Worm (Caenorhabditis elegans) whole organism, midembryonic: ENCODE measurements around the gene Y54G2A.37.
A peak's percentile ranks its signal among the peaks of the same experiment; 100 is the strongest.

Experiments used
- T22C8.4 ChIP-seq: fragments of 200-800 bp; sonication (Bioruptor generic); IDR thresholded peaks from 2 replicates; pipeline ENCODE4 v1.3.6; 2022; ENCODE audit warnings: missing genetic modification characterization, missing compliant biosample characterization
- cog-1 ChIP-seq: sonication (generic microtip); optimal IDR thresholded peaks from 2 replicates; lab custom pipeline; 2016; ENCODE audit warnings: missing genetic modification characterization, missing compliant biosample characterization
- flt-1 ChIP-seq: fragments of 200-800 bp; sonication (Bioruptor generic); IDR thresholded peaks from 2 replicates; pipeline ENCODE4 v1.3.6; 2022; ENCODE audit warnings: missing genetic modification characterization, missing compliant biosample characterization
- klf-2 ChIP-seq: fragments of 200-800 bp; sonication (Bioruptor generic); conservative IDR thresholded peaks from 2 replicates; pipeline ENCODE4 v1.3.6; 2022; ENCODE audit warnings: missing genetic modification reagents, missing genetic modification characterization, missing compliant biosample characterization
- med-1 ChIP-seq: sonication (generic microtip); optimal IDR thresholded peaks from 2 replicates; lab custom pipeline; 2017; ENCODE audit warnings: missing genetic modification characterization, mild to moderate bottlenecking, missing compliant biosample characterization, antibody characterized with exemption, missing genetic modification reagents; ENCODE audit not compliant: insufficient read depth
- ref-1 ChIP-seq: fragments of 200-800 bp; sonication (Bioruptor generic); conservative IDR thresholded peaks from 2 replicates; pipeline ENCODE4 v1.3.6; 2022; ENCODE audit warnings: missing genetic modification reagents, missing genetic modification characterization, missing compliant biosample characterization
- tab-1 ChIP-seq: fragments of 200-800 bp; sonication (Bioruptor generic); IDR thresholded peaks from 2 replicates; pipeline ENCODE4 v1.3.6; 2022; ENCODE audit warnings: missing genetic modification characterization, missing compliant biosample characterization
- ztf-23 ChIP-seq: fragments of 200-800 bp; sonication (Bioruptor generic); IDR thresholded peaks from 2 replicates; pipeline ENCODE4 v1.3.6; 2022; ENCODE audit warnings: missing genetic modification reagents, missing genetic modification characterization, missing compliant biosample characterization
- ztf-29 ChIP-seq: fragments of 200-800 bp; sonication (Bioruptor generic); IDR thresholded peaks from 2 replicates; pipeline ENCODE4 v1.3.6; 2022; ENCODE audit warnings: missing genetic modification reagents, missing genetic modification characterization, missing compliant biosample characterization

- TF ChIP-seq cog-1 (tag; lab: Kevin White, UChicago) (peak; percentile 39), tab-1 (peak; percentile 82), ztf-23 (GFP tag; lab: Robert Waterston, UW) (peak; percentile 74), klf-2 (GFP tag; lab: Robert Waterston, UW) (no peak), flt-1 (GFP tag; lab: Robert Waterston, UW) (peak; percentile 90), ztf-29 (GFP tag; lab: Robert Waterston, UW) (no peak), ref-1 (GFP tag; lab: Robert Waterston, UW) (peak; percentile 69), T22C8.4 (peak; percentile 65), med-1 (GFP tag; lab: Kevin White, UChicago) (no peak)
Measured at ce11 chrIV:2805525-2805924, 15.0 kb upstream of the Y54G2A.37 start, which contains the start of gene Y54G2A.45.
